Worm (Caenorhabditis elegans) whole organism, early embryonic: ENCODE results near the gene tag-275.

Experiments used
- B0310.2 ChIP-seq: sonication (generic microtip); optimal IDR thresholded peaks from 2 replicates; lab custom pipeline; 2016; ENCODE audit warnings: mild to moderate bottlenecking, missing genetic modification characterization, missing compliant biosample characterization
- F13C5.2 ChIP-seq: sonication (generic microtip); optimal IDR thresholded peaks from 2 replicates; lab custom pipeline; 2017; ENCODE audit warnings: mild to moderate bottlenecking, missing genetic modification characterization, inconsistent platforms, missing compliant biosample characterization
- aly-1 ChIP-seq: sonication (generic microtip); optimal IDR thresholded peaks from 2 replicates; lab custom pipeline; 2016; ENCODE audit warnings: missing genetic modification characterization, missing compliant biosample characterization
- ama-1 ChIP-seq: fragments of 150-350 bp; optimal IDR thresholded peaks from 2 replicates; lab custom pipeline; 2014
- ceh-13 ChIP-seq: fragments of 200-800 bp; sonication (Bioruptor generic); optimal IDR thresholded peaks from 2 replicates; lab custom pipeline; 2018; ENCODE audit warnings: mild to moderate bottlenecking, missing genetic modification characterization, missing compliant biosample characterization
- ceh-36 ChIP-seq: sonication (generic microtip); optimal IDR thresholded peaks from 2 replicates; lab custom pipeline; 2016; ENCODE audit warnings: missing genetic modification characterization, inconsistent platforms, missing compliant biosample characterization
- ets-7 ChIP-seq: sonication (generic microtip); optimal IDR thresholded peaks from 2 replicates; lab custom pipeline; 2016; ENCODE audit warnings: missing genotype, missing genetic modification characterization, missing compliant biosample characterization
- flt-1 ChIP-seq: fragments of 200-800 bp; sonication (Bioruptor generic); IDR thresholded peaks from 2 replicates; pipeline ENCODE4 v1.3.6; 2022; ENCODE audit warnings: missing genetic modification characterization, missing compliant biosample characterization
- hmbx-1 ChIP-seq: sonication (generic microtip); optimal IDR thresholded peaks from 2 replicates; lab custom pipeline; 2016; ENCODE audit warnings: mild to moderate bottlenecking, missing genetic modification characterization, missing compliant biosample characterization
- hmg-4 ChIP-seq: fragments of 200-800 bp; sonication (Bioruptor generic); optimal IDR thresholded peaks from 2 replicates; lab custom pipeline; 2018; ENCODE audit warnings: mild to moderate bottlenecking, missing genetic modification characterization, missing compliant biosample characterization
- hnd-1 ChIP-seq: sonication (generic microtip); optimal IDR thresholded peaks from 2 replicates; lab custom pipeline; 2016; ENCODE audit warnings: missing genetic modification characterization, missing compliant biosample characterization
- pes-1 ChIP-seq: fragments of 200-800 bp; sonication (Bioruptor generic); IDR thresholded peaks from 2 replicates; pipeline ENCODE4 v1.3.6; 2022; ENCODE audit warnings: missing genetic modification reagents, missing genetic modification characterization, missing compliant biosample characterization
- scrt-1 ChIP-seq: fragments of 200-800 bp; sonication (Bioruptor generic); IDR thresholded peaks from 2 replicates; pipeline ENCODE4 v1.3.6; 2022; ENCODE audit warnings: missing genetic modification characterization, missing compliant biosample characterization
- sea-1 ChIP-seq: fragments of 200-800 bp; sonication (Bioruptor generic); conservative IDR thresholded peaks from 2 replicates; pipeline ENCODE4 v1.3.6; 2022; ENCODE audit warnings: missing genetic modification characterization, missing compliant biosample characterization
- tbx-11 ChIP-seq: fragments of 200-800 bp; sonication (Bioruptor generic); IDR thresholded peaks from 2 replicates; pipeline ENCODE4 v1.3.6; 2022; ENCODE audit warnings: missing genetic modification characterization, missing compliant biosample characterization
- tbx-37 ChIP-seq: fragments of 200-800 bp; sonication (Bioruptor generic); conservative IDR thresholded peaks from 2 replicates; pipeline ENCODE4 v1.3.6; 2022; ENCODE audit warnings: missing genetic modification reagents, missing genetic modification characterization, missing compliant biosample characterization
- tra-4 ChIP-seq: sonication (generic microtip); optimal IDR thresholded peaks from 2 replicates; lab custom pipeline; 2017; ENCODE audit warnings: missing genetic modification characterization, missing compliant biosample characterization

Gene tag-275

DNA sequence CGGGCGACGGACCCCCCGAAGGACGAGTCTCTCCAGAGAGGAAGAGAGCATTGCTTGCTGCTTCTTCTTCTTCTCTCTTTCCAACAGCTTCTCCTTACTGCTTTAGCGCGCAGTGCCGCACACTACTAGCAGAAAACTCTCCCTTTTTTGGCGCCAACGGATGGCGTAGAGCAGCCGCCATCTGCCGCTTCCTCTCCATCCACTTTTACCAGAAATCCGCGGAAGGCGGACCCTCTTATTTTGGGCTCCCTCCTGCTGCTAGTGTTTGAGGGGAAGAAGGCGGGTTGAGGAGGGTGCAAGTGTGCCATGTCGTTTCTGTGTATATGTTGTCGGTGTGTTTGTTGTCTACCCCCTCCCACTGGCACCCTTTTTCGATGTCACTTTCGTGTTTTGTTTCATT is 15.9 kb downstream of the tag-275 start:
- TF ChIP-seq hmg-4 (GFP tag; lab: Kevin White, UChicago), result peak; percentile 35
- no peak for TF ChIP-seq aly-1
- TF ChIP-seq tbx-37 (GFP tag; lab: Robert Waterston, UW), result no peak
- TF ChIP-seq pes-1 (GFP tag; lab: Robert Waterston, UW), result no peak
- no peak for TF ChIP-seq B0310.2 (tag; lab: Kevin White, UChicago)
- TF ChIP-seq hmbx-1 (tag; lab: Kevin White, UChicago), result no peak
- TF ChIP-seq flt-1 (GFP tag; lab: Robert Waterston, UW), result no peak
- TF ChIP-seq ceh-36, result no peak
- TF ChIP-seq hnd-1 (tag; lab: Kevin White, UChicago), result no peak
- peak; percentile 37 for TF ChIP-seq F13C5.2 (tag; lab: Kevin White, UChicago)
- no peak for TF ChIP-seq ets-7 (tag; lab: Kevin White, UChicago)
- no peak for TF ChIP-seq tbx-11
- no peak for TF ChIP-seq ceh-13
- no peak for TF ChIP-seq sea-1
- no peak for TF ChIP-seq tra-4 (tag; lab: Kevin White, UChicago)

DNA sequence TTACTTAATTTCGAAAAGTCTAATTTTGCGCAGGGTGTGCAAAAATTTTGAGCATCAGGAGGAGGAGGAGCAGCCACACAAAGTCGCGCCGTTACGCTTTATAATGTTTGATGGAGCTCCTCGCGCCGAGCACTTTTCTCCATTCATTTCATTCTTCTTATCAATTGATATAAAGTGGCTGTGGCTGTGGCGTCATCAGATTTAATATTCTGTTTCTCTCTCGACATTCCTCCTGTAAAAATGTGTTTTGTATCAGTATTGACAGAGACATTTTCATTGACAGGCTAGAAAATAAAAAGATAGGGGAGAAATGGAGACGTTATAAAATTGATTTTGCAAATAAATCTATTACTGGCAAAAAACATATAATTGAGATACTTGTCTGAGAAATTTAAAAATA is 21.1 kb downstream of the tag-275 start:
- TF ChIP-seq B0310.2 (tag; lab: Kevin White, UChicago) (no peak), pes-1 (GFP tag; lab: Robert Waterston, UW) (no peak), hnd-1 (tag; lab: Kevin White, UChicago) (no peak), ama-1 (no peak), hmbx-1 (tag; lab: Kevin White, UChicago) (no peak), aly-1 (no peak)

DNA sequence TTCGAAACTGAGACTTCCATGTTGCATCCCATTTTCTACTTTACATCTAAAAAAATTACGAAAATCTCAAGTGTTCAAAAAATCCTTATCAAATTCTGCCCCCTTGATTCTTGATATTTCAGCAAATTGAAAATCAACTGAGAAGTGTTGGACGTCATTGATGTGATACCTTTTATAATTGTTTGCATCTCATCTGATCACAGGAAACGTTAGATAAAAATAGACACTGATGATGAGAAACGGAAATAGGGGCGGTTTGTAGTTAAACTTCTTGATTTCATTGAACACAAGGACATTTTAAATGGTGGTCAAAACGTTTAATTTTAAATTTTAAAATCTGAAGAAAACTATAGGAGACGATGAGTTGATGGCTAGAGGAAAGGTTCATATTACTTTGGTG is 21.6 kb downstream of the tag-275 start:
- TF ChIP-seq hmbx-1 (tag; lab: Kevin White, UChicago) (no peak), tbx-11 (no peak), pes-1 (GFP tag; lab: Robert Waterston, UW) (no peak), flt-1 (GFP tag; lab: Robert Waterston, UW) (no peak), ama-1 (no peak), hnd-1 (tag; lab: Kevin White, UChicago) (no peak), ceh-36 (no peak), aly-1 (no peak), ets-7 (tag; lab: Kevin White, UChicago) (no peak), B0310.2 (tag; lab: Kevin White, UChicago) (no peak), F13C5.2 (tag; lab: Kevin White, UChicago) (no peak), tra-4 (tag; lab: Kevin White, UChicago) (no peak), hmg-4 (GFP tag; lab: Kevin White, UChicago) (no peak), tbx-37 (GFP tag; lab: Robert Waterston, UW) (no peak), scrt-1 (GFP tag; lab: Robert Waterston, UW) (no peak), sea-1 (no peak), ceh-13 (no peak)

DNA sequence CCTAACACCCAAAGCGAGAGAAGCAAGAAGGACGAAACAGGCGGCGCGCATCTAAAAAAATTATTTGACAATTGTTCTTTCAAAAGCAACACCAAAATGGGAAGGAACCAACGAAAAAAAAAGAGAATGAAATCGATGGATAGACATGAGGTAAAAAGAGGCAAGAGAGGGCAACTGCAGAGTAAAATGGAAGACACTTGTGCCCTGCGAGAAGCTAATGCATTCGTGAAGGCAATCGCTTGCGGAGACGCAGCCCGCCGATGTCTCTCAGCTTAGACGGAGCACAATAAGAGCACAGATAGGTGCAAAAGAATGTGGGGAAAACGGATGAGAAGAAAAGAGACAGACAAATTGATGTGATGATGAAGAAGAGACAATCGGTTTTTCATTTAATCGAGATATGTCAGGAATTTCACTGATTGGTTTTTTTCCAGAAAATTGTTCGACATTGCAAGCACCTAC is 22.1 kb downstream of the tag-275 start, which contains the start of gene C15H9.9:
Gene C15H9.9, minus strand, starts transcription at position 51 of the 462 bp plus-strand sequence.
- TF ChIP-seq ama-1 (no peak), B0310.2 (tag; lab: Kevin White, UChicago) (no peak), hmbx-1 (tag; lab: Kevin White, UChicago) (no peak), hnd-1 (tag; lab: Kevin White, UChicago) (no peak), ceh-36 (no peak), pes-1 (GFP tag; lab: Robert Waterston, UW) (no peak), hmg-4 (GFP tag; lab: Kevin White, UChicago) (no peak), F13C5.2 (tag; lab: Kevin White, UChicago) (peak; percentile 37)

DNA sequence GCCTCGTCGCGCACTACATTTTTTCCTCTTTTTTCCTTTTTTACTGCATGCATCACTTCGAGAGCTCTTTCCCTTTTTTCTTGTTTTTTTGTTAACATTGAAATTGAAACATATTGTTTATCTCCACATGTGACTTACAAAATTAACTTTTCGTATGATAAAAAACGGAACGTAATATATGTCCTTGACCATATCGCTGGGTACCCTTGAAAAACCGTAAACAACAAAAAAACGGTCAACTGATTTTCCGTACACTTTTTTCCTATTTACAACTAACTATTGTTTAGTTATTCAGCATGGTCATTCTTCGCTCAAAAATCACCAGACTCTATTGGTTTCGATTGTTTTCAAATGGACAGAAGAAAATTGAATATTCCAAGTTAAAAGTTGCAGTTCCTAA is 28.3 kb downstream of the tag-275 start, which contains the start of gene nnt-1:
Gene nnt-1, plus strand, starts transcription at position 286 of the 400 bp plus-strand sequence.
- TF ChIP-seq scrt-1 (GFP tag; lab: Robert Waterston, UW) (no peak), hnd-1 (tag; lab: Kevin White, UChicago) (no peak), tra-4 (tag; lab: Kevin White, UChicago) (no peak), ama-1 (no peak), aly-1 (no peak), pes-1 (GFP tag; lab: Robert Waterston, UW) (no peak), flt-1 (GFP tag; lab: Robert Waterston, UW) (no peak), ceh-13 (no peak), F13C5.2 (tag; lab: Kevin White, UChicago) (no peak), hmbx-1 (tag; lab: Kevin White, UChicago) (no peak), ets-7 (tag; lab: Kevin White, UChicago) (no peak), sea-1 (no peak), B0310.2 (tag; lab: Kevin White, UChicago) (no peak), tbx-37 (GFP tag; lab: Robert Waterston, UW) (no peak), hmg-4 (GFP tag; lab: Kevin White, UChicago) (no peak), ceh-36 (no peak), tbx-11 (no peak)

DNA sequence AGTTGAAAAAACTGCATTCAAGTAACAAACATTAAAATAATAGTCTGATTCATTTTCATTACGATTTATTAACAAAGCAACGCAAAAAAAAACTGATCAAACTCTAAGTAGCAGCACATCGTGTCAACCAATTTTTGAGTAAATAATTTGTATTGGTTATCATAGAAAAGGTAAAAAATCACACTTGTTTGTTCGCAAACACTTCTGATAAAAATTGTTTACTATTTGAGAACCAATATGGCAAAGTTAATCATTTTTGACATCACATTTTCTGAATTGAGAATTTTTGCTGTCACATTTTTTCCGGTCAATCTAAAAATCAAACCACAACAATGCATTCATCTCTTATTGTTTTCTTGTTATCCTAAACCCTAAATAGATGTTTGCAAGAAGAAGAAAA is 29.1 kb downstream of the tag-275 start:
- TF ChIP-seq B0310.2 (tag; lab: Kevin White, UChicago) (no peak), flt-1 (GFP tag; lab: Robert Waterston, UW) (no peak), tbx-11 (no peak), aly-1 (no peak), ets-7 (tag; lab: Kevin White, UChicago) (no peak), tra-4 (tag; lab: Kevin White, UChicago) (no peak), scrt-1 (GFP tag; lab: Robert Waterston, UW) (no peak), ama-1 (no peak)

DNA sequence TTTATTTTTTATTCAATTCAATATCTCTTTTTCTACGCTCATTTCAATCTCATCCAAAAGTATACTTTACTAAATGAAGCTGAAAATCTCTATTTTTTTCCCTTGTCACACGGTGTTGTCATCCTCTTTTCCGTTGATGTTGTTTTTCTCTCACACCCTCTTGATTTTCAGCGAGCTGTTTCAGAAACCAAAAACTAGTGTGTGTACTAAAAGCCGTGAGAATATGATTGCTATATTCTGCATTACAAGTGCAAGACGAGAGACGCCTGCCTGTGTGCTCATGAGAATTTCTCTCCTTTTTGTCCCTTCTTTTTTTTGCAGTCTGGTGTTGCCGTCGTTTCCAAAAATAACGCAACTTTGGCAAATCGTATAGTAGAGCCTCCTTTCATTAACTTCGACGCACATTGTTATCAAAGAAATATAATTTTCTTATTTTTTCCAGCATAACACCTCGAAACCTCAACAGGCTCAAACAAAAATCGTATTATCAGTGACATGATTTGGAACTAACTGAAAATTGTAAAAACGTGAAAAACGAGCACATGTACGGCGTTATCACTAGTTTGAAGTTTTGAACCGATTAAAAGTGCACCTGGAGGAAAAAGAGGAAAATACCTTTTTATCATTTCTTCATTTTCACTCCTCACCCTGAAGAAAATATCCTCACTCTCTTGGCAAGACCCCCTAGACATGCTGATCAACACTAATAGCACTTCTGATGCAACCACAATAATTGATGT is 32.1 kb downstream of the tag-275 start, which contains the start of gene C15H9.2:
Gene C15H9.2, plus strand, starts transcription at position 441 of the 740 bp plus-strand sequence.
- TF ChIP-seq ama-1, result no peak
- no peak for TF ChIP-seq hmg-4 (GFP tag; lab: Kevin White, UChicago)
- TF ChIP-seq ceh-13, result no peak
- TF ChIP-seq hmbx-1 (tag; lab: Kevin White, UChicago), result no peak
- no peak for TF ChIP-seq flt-1 (GFP tag; lab: Robert Waterston, UW)
- TF ChIP-seq pes-1 (GFP tag; lab: Robert Waterston, UW), result no peak
- TF ChIP-seq tra-4 (tag; lab: Kevin White, UChicago), result no peak
- TF ChIP-seq tbx-11, result no peak
- no peak for TF ChIP-seq scrt-1 (GFP tag; lab: Robert Waterston, UW)
- TF ChIP-seq hnd-1 (tag; lab: Kevin White, UChicago), result no peak
- no peak for TF ChIP-seq tbx-37 (GFP tag; lab: Robert Waterston, UW)
- TF ChIP-seq ceh-36, result no peak
- TF ChIP-seq B0310.2 (tag; lab: Kevin White, UChicago), result no peak
- no peak for TF ChIP-seq F13C5.2 (tag; lab: Kevin White, UChicago)
- no peak for TF ChIP-seq ets-7 (tag; lab: Kevin White, UChicago)
- TF ChIP-seq aly-1, result no peak
- no peak for TF ChIP-seq sea-1
